Fruit fly (Drosophila melanogaster) whole organism, adult: ENCODE data around the gene CG15923.

Experiments
- CG11617 ChIP-seq: fragments of 200-800 bp; sonication (Bioruptor generic); optimal IDR thresholded peaks from 2 replicates; lab custom pipeline; 2017; ENCODE audit warnings: mild to moderate bottlenecking, missing biosample characterization, missing genetic modification reagents, missing genetic modification characterization
- CG12768 ChIP-seq: fragments of 200-800 bp; sonication (Bioruptor generic); optimal IDR thresholded peaks from 2 replicates; lab custom pipeline; 2017; ENCODE audit warnings: missing biosample characterization, missing genetic modification characterization, mild to moderate bottlenecking, moderate library complexity, missing genetic modification reagents
- CG14711 ChIP-seq: fragments of 200-800 bp; sonication (Bioruptor generic); optimal IDR thresholded peaks from 2 replicates; lab custom pipeline; 2018; ENCODE audit warnings: missing biosample characterization, mild to moderate bottlenecking, missing genetic modification characterization, moderate library complexity
- CG1620 ChIP-seq: fragments of 200-800 bp; sonication (Bioruptor generic); optimal IDR thresholded peaks from 2 replicates; lab custom pipeline; 2016; ENCODE audit warnings: missing biosample characterization, missing genetic modification characterization
- CG33017 ChIP-seq: fragments of 200-800 bp; sonication (Bioruptor generic); optimal IDR thresholded peaks from 2 replicates; lab custom pipeline; 2018; ENCODE audit warnings: missing biosample characterization, mild to moderate bottlenecking, missing genetic modification characterization, moderate library complexity
- CG7045 ChIP-seq: fragments of 200-800 bp; sonication (Bioruptor generic); optimal IDR thresholded peaks from 2 replicates; lab custom pipeline; 2017; ENCODE audit warnings: missing biosample characterization, mild to moderate bottlenecking, missing genetic modification characterization
- Clk ChIP-seq: fragments of 200-800 bp; sonication (Bioruptor generic); optimal IDR thresholded peaks from 2 replicates; lab custom pipeline; 2017; ENCODE audit warnings: missing biosample characterization, missing genetic modification characterization
- Hr96 ChIP-seq: fragments of 200-800 bp; sonication (Bioruptor generic); optimal IDR thresholded peaks from 2 replicates; lab custom pipeline; 2016; ENCODE audit warnings: missing biosample characterization, missing genetic modification characterization
- Mnt ChIP-seq: fragments of 200-800 bp; sonication (Bioruptor generic); optimal IDR thresholded peaks from 2 replicates; lab custom pipeline; 2016; ENCODE audit warnings: missing biosample characterization, mild to moderate bottlenecking, missing genetic modification characterization
- bab1 ChIP-seq: fragments of 200-800 bp; sonication (Bioruptor generic); optimal IDR thresholded peaks from 3 replicates; lab custom pipeline; 2019; ENCODE audit warnings: missing biosample characterization, mild to moderate bottlenecking, missing genetic modification characterization, moderate library complexity
- cic ChIP-seq: fragments of 200-800 bp; sonication (Bioruptor generic); optimal IDR thresholded peaks from 2 replicates; lab custom pipeline; 2017; ENCODE audit warnings: missing biosample characterization, mild to moderate bottlenecking, missing genetic modification characterization, moderate library complexity
- cnc ChIP-seq, 2 experiments: fragments of >200 bp; optimal IDR thresholded peaks; 2 replicates each; lab custom pipeline; 2017
- kay ChIP-seq: fragments of 200-800 bp; sonication (Bioruptor generic); peaks from one replicate; lab custom pipeline; 2016; ENCODE audit warnings: missing biosample characterization, missing genetic modification characterization, borderline replicate concordance
- ovo ChIP-seq: fragments of 200-800 bp; sonication (Bioruptor generic); optimal IDR thresholded peaks from 2 replicates; lab custom pipeline; 2016; ENCODE audit warnings: missing biosample characterization, missing genetic modification characterization
- tj ChIP-seq: fragments of 200-800 bp; sonication (Bioruptor generic); optimal IDR thresholded peaks from 3 replicates; lab custom pipeline; 2017; ENCODE audit warnings: missing biosample characterization, mild to moderate bottlenecking, missing genetic modification characterization, moderate library complexity
- toe ChIP-seq: fragments of 200-800 bp; sonication (Bioruptor generic); optimal IDR thresholded peaks from 2 replicates; lab custom pipeline; 2016; ENCODE audit warnings: missing biosample characterization, missing genetic modification characterization

Gene CG15923

dm6 chr3R:20573326-20573725, 43.4 kb downstream of the CG15923 start:
- TF ChIP-seq Mnt (GFP tag; lab: Kevin White, UChicago) (no peak), CG12768 (no peak), CG11617 (GFP tag; lab: Kevin White, UChicago) (no peak), cnc (optimal IDR thresholded peaks at IDR 0.05; lab: Kevin White, UChicago) (no peak), Clk (GFP tag; lab: Kevin White, UChicago) (no peak), cic (GFP tag; lab: Kevin White, UChicago) (no peak), CG7045 (GFP tag; lab: Kevin White, UChicago) (no peak)

DNA sequence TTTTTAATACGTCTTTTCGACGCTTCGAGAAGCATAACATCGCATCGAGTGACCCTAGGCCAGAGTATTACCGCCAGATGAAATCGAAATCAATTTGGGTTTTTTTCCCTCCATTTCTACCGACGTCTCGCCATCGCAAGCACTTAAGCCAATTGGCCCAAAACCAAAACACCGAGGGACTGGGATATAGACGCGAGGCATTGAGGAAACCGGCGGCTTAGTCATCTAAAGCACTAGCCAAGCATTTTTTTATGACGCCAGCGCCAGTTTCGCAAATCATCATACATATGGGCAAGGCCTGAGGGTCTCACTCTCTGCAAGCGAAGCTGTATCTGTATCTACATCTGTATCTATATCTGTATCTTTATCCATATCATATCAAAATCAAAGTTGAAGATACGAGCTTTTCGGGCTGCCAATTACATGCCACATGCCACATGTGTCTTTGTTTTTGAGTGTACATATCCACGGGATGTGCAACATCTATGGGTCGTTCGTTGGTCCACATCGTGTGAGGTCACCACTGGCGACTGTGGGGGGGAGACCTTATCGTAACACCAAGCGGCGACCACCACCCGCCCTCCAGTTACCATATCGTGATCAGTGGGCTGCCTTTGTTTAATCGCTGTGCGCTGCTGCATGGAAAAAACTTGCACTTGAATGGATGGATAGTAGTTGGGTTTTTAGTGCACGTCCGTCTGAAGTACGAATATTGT, 49.0 kb downstream of the CG15923 start:
- no peak for TF ChIP-seq cnc (optimal IDR thresholded peaks at IDR 0.05; lab: Kevin White, UChicago)
- no peak for TF ChIP-seq Mnt (GFP tag; lab: Kevin White, UChicago)
- no peak for TF ChIP-seq ovo
- TF ChIP-seq CG33017: no peak
- no peak for TF ChIP-seq CG12768
- TF ChIP-seq Hr96 (GFP tag; lab: Kevin White, UChicago): no peak
- TF ChIP-seq CG14711 (tag; lab: Kevin White, UChicago): no peak
- TF ChIP-seq CG1620 (GFP tag; lab: Kevin White, UChicago): no peak
- no peak for TF ChIP-seq Clk (GFP tag; lab: Kevin White, UChicago)
- no peak for TF ChIP-seq toe (GFP tag; lab: Kevin White, UChicago)
- no peak for TF ChIP-seq CG11617 (GFP tag; lab: Kevin White, UChicago)

DNA sequence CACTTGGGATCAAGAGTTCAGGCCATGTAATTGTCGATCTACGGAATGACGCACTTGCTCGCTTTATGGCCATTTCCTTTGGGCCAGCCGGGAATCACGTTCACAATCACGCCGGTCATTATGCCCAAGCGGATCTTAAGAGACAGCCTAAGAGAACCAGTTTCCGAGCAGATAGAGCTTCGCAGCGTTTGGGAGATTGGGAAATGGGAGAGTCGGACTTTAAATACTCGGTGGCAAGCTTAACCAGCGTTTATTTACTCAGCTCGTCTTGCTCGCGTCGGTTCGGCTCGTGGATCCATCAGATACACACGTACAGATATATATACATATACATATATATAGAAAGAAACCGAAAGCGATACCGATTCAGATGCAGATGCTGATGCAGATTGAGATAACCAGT, 51.2 kb downstream of the CG15923 start:
- no peak for TF ChIP-seq Clk (GFP tag; lab: Kevin White, UChicago)
- no peak for TF ChIP-seq ovo
- TF ChIP-seq Hr96 (GFP tag; lab: Kevin White, UChicago): no peak
- TF ChIP-seq tj: peak; percentile 42
- no peak for TF ChIP-seq toe (GFP tag; lab: Kevin White, UChicago)

DNA sequence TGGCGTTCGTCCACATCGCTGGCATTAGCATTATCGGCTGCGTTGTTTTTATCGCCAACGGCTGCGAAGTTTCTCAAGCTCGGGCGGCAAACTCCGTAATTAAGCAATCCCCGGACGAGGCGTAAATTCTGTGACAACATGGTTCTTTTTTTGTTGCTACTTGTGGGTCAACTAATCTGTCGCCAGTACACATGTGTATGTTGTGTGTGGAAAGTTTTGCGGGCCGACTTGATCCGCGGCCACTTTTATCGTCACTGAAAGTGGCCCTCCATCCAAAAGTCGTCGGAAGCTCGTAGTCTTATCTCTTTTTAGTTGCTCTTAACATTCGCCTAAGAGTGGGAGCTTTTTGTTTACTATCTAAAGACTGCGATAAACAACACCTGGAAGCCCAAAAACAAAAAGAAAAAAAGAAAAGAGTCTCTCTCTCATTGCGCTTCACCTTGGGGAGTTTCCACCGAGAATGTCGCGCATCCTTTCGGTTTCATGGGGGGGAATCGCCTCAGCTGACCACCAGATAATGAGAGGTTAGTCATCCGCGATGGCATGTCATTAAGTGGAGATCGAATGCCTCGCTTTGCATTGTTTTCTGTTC, 52.8 kb downstream of the CG15923 start, which contains the start of gene CG10877:
TSS of gene CG10877 (minus strand) at position 238 of the 592 bp plus-strand sequence.
- TF ChIP-seq CG12768 (peak; percentile 36), Mnt (GFP tag; lab: Kevin White, UChicago) (peak; percentile 33), cic (GFP tag; lab: Kevin White, UChicago) (no peak), bab1 (GFP tag; lab: Kevin White, UChicago) (no peak), kay (GFP tag; lab: Kevin White, UChicago) (no peak), CG7045 (GFP tag; lab: Kevin White, UChicago) (no peak), cnc (optimal IDR thresholded peaks at IDR 0.05; lab: Kevin White, UChicago) (no peak), tj (no peak), Clk (GFP tag; lab: Kevin White, UChicago) (no peak)
